Worm (Caenorhabditis elegans) whole organism, young adult: ENCODE results near the gene Y66D12A.11.

Experiments
- B0019.2 ChIP-seq: fragments of 200-800 bp; sonication (Bioruptor generic); conservative IDR thresholded peaks from 2 replicates; pipeline ENCODE4 v1.3.6; 2022; ENCODE audit warnings: missing genetic modification reagents, missing genetic modification characterization, missing compliant biosample characterization
- B0035.1 ChIP-seq: sonication (generic microtip); optimal IDR thresholded peaks from 2 replicates; lab custom pipeline; 2016; ENCODE audit warnings: missing genetic modification characterization, mild to moderate bottlenecking, missing compliant biosample characterization, missing genotype, missing genetic modification reagents
- C17E4.6 ChIP-seq: fragments of 200-800 bp; sonication (Bioruptor generic); IDR thresholded peaks from 2 replicates; pipeline ENCODE4 v1.3.6; 2022; ENCODE audit warnings: missing genetic modification reagents, missing genetic modification characterization, missing compliant biosample characterization
- F37B4.10 ChIP-seq: fragments of 200-800 bp; sonication (Bioruptor generic); IDR thresholded peaks from 2 replicates; pipeline ENCODE4 v1.3.6; 2022; ENCODE audit warnings: missing genetic modification characterization, missing compliant biosample characterization
- F52B5.7 ChIP-seq: sonication (generic microtip); optimal IDR thresholded peaks from 2 replicates; lab custom pipeline; 2016; ENCODE audit warnings: mild to moderate bottlenecking, missing genetic modification characterization, missing compliant biosample characterization
- F55B11.4 ChIP-seq: sonication (generic microtip); optimal IDR thresholded peaks from 2 replicates; lab custom pipeline; 2016; ENCODE audit warnings: missing compliant biosample characterization, missing genetic modification characterization, borderline replicate concordance; ENCODE audit not compliant: insufficient read depth
- F57A8.1 ChIP-seq: fragments of 200-800 bp; sonication (Bioruptor generic); optimal IDR thresholded peaks from 2 replicates; lab custom pipeline; 2018; ENCODE audit warnings: mild to moderate bottlenecking, missing genetic modification characterization, moderate library complexity, missing compliant biosample characterization
- K11D2.4 ChIP-seq: fragments of 200-800 bp; sonication (Bioruptor generic); IDR thresholded peaks from 2 replicates; pipeline ENCODE4 v1.3.6; 2022; ENCODE audit warnings: missing genetic modification reagents, missing genetic modification characterization, missing compliant biosample characterization
- akir-1 ChIP-seq: fragments of 200-800 bp; sonication (Bioruptor generic); optimal IDR thresholded peaks from 2 replicates; lab custom pipeline; 2018; ENCODE audit warnings: mild to moderate bottlenecking, missing genetic modification characterization, moderate library complexity, missing compliant biosample characterization
- cebp-1 ChIP-seq, 2 experiments: fragments of 200-800 bp in 1 of 2; sonication (Bioruptor generic) in 1 of 2; sonication (generic microtip) in 1 of 2; IDR thresholded peaks in 1 of 2; optimal IDR thresholded peaks in 1 of 2; 2 replicates each; pipeline versions ENCODE4 v1.3.6 to Lab custom; 2017 to 2022; ENCODE audit warnings: missing compliant biosample characterization in 2 of 2, missing genetic modification characterization in 2 of 2, mild to moderate bottlenecking in 1 of 2, missing genetic modification reagents in 1 of 2, moderate library complexity in 1 of 2
- cebp-2 ChIP-seq: fragments of 200-800 bp; sonication (Bioruptor generic); IDR thresholded peaks from 2 replicates; pipeline ENCODE4 v1.3.6; 2022; ENCODE audit warnings: missing genetic modification characterization, missing compliant biosample characterization
- ceh-40 ChIP-seq: fragments of 200-800 bp; sonication (Bioruptor generic); IDR thresholded peaks from 2 replicates; pipeline ENCODE4 v1.3.6; 2022; ENCODE audit warnings: missing genetic modification characterization, missing compliant biosample characterization
- ceh-58 ChIP-seq: fragments of 200-800 bp; sonication (Bioruptor generic); IDR thresholded peaks from 2 replicates; pipeline ENCODE4 v1.3.6; 2022; ENCODE audit warnings: missing genetic modification characterization, missing compliant biosample characterization
- die-1 ChIP-seq: sonication (generic microtip); optimal IDR thresholded peaks from 2 replicates; lab custom pipeline; 2016; ENCODE audit warnings: missing genotype, mild to moderate bottlenecking, missing genetic modification characterization, missing compliant biosample characterization
- efl-1 ChIP-seq: fragments of 150-350 bp; optimal IDR thresholded peaks from 2 replicates; lab custom pipeline; 2014; ENCODE audit warnings: missing biosample characterization, missing genetic modification reagents, missing genetic modification characterization
- gei-17 ChIP-seq: fragments of 200-800 bp; sonication (Bioruptor generic); optimal IDR thresholded peaks from 2 replicates; lab custom pipeline; 2018; ENCODE audit warnings: mild to moderate bottlenecking, missing genetic modification characterization, missing compliant biosample characterization
- hsf-1 ChIP-seq: fragments of 200-800 bp; sonication (Bioruptor generic); IDR thresholded peaks from 2 replicates; pipeline ENCODE4 v1.3.6; 2022; ENCODE audit warnings: missing genetic modification reagents, missing genetic modification characterization, missing compliant biosample characterization
- lin-54 ChIP-seq: fragments of 200-800 bp; sonication (Bioruptor generic); optimal IDR thresholded peaks from 2 replicates; lab custom pipeline; 2018; ENCODE audit warnings: mild to moderate bottlenecking, missing genetic modification characterization, missing compliant biosample characterization
- lir-1 ChIP-seq: fragments of 200-800 bp; sonication (Bioruptor generic); conservative IDR thresholded peaks from 2 replicates; pipeline ENCODE4 v1.3.6; 2022; ENCODE audit warnings: missing genetic modification reagents, missing genetic modification characterization, missing compliant biosample characterization
- madf-6 ChIP-seq: fragments of 200-800 bp; sonication (Bioruptor generic); IDR thresholded peaks from 2 replicates; pipeline ENCODE4 v1.3.6; 2022; ENCODE audit warnings: missing genetic modification reagents, missing genetic modification characterization, missing compliant biosample characterization
- mes-4 ChIP-seq: sonication (generic microtip); optimal IDR thresholded peaks from 2 replicates; lab custom pipeline; 2016; ENCODE audit warnings: missing genotype, missing genetic modification characterization, missing compliant biosample characterization
- nfya-1 ChIP-seq: sonication (generic microtip); optimal IDR thresholded peaks from 2 replicates; lab custom pipeline; 2017; ENCODE audit warnings: antibody characterized with exemption, missing compliant biosample characterization, missing genetic modification characterization, borderline replicate concordance; ENCODE audit not compliant: insufficient read depth
- nfya-2 ChIP-seq: fragments of 200-800 bp; sonication (Bioruptor generic); IDR thresholded peaks from 2 replicates; pipeline ENCODE4 v1.3.6; 2022; ENCODE audit warnings: missing genetic modification reagents, missing genetic modification characterization, missing compliant biosample characterization
- nfyb-1 ChIP-seq: fragments of 200-800 bp; sonication (Bioruptor generic); IDR thresholded peaks from 2 replicates; pipeline ENCODE4 v1.3.6; 2022; ENCODE audit warnings: missing genetic modification reagents, missing genetic modification characterization, missing compliant biosample characterization
- nhr-27 ChIP-seq: fragments of 200-800 bp; sonication (Bioruptor generic); optimal IDR thresholded peaks from 2 replicates; lab custom pipeline; 2018; ENCODE audit warnings: mild to moderate bottlenecking, missing genetic modification characterization, moderate library complexity, missing compliant biosample characterization
- nhr-80 ChIP-seq: sonication (generic microtip); optimal IDR thresholded peaks from 2 replicates; lab custom pipeline; 2016; ENCODE audit warnings: missing genetic modification characterization, missing compliant biosample characterization
- repo-1 ChIP-seq: sonication (generic microtip); optimal IDR thresholded peaks from 2 replicates; lab custom pipeline; 2017; ENCODE audit warnings: mild to moderate bottlenecking, missing genetic modification characterization, missing compliant biosample characterization
- rpc-1 ChIP-seq, 2 experiments: fragments of 150-350 bp in 1 of 2; sonication (generic microtip) in 1 of 2; optimal IDR thresholded peaks; 2 replicates each; lab custom pipeline; 2014 to 2018; ENCODE audit warnings: missing biosample characterization in 1 of 2, missing genetic modification characterization in 1 of 2, missing genetic modification reagents in 1 of 2, missing genotype in 1 of 2
- sdz-38 ChIP-seq: sonication (generic microtip); optimal IDR thresholded peaks from 2 replicates; lab custom pipeline; 2016; ENCODE audit warnings: missing genotype, missing genetic modification characterization, missing compliant biosample characterization
- snpc-1.1 ChIP-seq: sonication (generic microtip); optimal IDR thresholded peaks from 2 replicates; lab custom pipeline; 2017; ENCODE audit warnings: missing genetic modification characterization, mild to moderate bottlenecking, missing compliant biosample characterization, antibody characterized with exemption, moderate library complexity, missing genotype, missing genetic modification reagents; ENCODE audit not compliant: insufficient read depth
- snpc-4 ChIP-seq, 5 experiments: fragments of 150-350 bp in 1 of 5; sonication (generic microtip) in 4 of 5; optimal IDR thresholded peaks; 2 replicates each; lab custom pipeline; 2014 to 2018; ENCODE audit warnings: missing genetic modification characterization in 5 of 5, missing biosample characterization in 3 of 5, antibody characterized with exemption in 2 of 5, mild to moderate bottlenecking in 2 of 5, missing compliant biosample characterization in 2 of 5, missing genotype in 2 of 5, moderate library complexity in 2 of 5, missing genetic modification reagents in 1 of 5
- tbx-9 ChIP-seq: sonication (generic microtip); optimal IDR thresholded peaks from 2 replicates; lab custom pipeline; 2016; ENCODE audit warnings: borderline replicate concordance, missing genetic modification characterization, inconsistent platforms, missing compliant biosample characterization
- ztf-6 ChIP-seq: fragments of 200-800 bp; sonication (Bioruptor generic); IDR thresholded peaks from 2 replicates; pipeline ENCODE4 v1.3.6; 2022; ENCODE audit warnings: missing genetic modification reagents, missing genetic modification characterization, missing compliant biosample characterization

Gene Y66D12A.11

DNA sequence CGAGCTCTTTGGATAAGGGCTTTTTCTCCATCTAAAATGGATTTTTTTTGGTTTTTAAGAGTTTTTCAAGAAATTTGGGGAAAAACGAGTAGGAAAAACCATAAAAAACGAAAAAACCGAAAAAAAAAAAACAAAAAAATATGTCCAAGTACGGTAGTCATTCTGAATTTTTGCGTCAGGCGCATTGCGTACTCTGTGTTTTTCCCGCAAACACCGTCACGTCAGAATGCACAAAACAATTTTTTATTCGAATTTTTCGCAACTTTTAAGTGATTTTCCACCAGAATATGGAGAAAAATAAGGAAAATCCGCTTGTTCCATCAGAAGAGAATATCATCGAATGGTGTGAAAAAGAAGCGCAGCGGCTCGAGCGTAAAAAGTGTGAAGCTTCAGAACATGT, 18.1 kb downstream of the Y66D12A.11 start, which contains the start of the genes Y66D12A.6 and ceh-92 (continued):
- TF ChIP-seq B0035.1 = no peak
- peak; percentile 56 for TF ChIP-seq lin-54 (GFP tag; lab: Kevin White, UChicago)
- peak; percentile 64 for TF ChIP-seq madf-6 (GFP tag; lab: Robert Waterston, UW)
- no peak for TF ChIP-seq K11D2.4 (GFP tag; lab: Robert Waterston, UW)
- peak; percentile 14; the same call in 1 of the 2 replicates for TF ChIP-seq B0019.2 (GFP tag; lab: Robert Waterston, UW)
- peak; percentile 50 for TF ChIP-seq efl-1 (GFP tag; lab: Kevin White, UChicago)
- peak; percentile 0 for TF ChIP-seq snpc-1.1 (tag; lab: Kevin White, UChicago)

DNA sequence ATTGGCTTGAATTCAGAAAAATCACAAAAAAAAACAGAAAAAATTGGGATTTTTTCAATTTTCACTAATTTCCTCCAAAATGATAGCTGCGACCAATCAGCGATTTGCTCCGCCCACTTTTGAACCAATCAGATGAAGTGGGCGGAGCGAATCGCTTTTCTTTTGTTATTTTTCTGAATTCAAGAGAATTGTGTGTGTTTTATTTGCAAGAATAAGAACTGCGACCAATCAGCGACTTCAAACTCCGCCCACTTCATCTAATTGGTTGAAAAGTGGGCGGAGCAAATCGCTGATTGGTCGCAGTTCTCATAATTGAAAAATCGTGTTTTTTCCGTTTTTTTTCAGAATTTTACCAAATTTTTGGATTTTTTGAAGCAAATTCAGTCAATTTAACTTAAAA, 19.3 kb downstream of the Y66D12A.11 start:
- no peak for TF ChIP-seq nhr-27 (tag; lab: Kevin White, UChicago)
- no peak for TF ChIP-seq rpc-1 (optimal IDR thresholded peaks at IDR 0.05; lab: Kevin White, UChicago)
- TF ChIP-seq rpc-1 (tag; optimal IDR thresholded peaks at IDR 0.05; lab: Kevin White, UChicago) = no peak
- TF ChIP-seq lin-54 (GFP tag; lab: Kevin White, UChicago) = no peak
- TF ChIP-seq nfyb-1 (GFP tag; lab: Robert Waterston, UW) = peak; percentile 64; the same call in 1 of the 2 replicates
- TF ChIP-seq ztf-6 = no peak
- no peak for TF ChIP-seq F52B5.7 (tag; lab: Kevin White, UChicago)
- TF ChIP-seq gei-17 = no peak
- no peak for TF ChIP-seq snpc-4 (GFP tag; optimal IDR thresholded peaks at IDR 0.05; lab: Kevin White, UChicago)
- no peak for TF ChIP-seq snpc-4 (tag; optimal IDR thresholded peaks at IDR 0.05; lab: Kevin White, UChicago)
- no peak for TF ChIP-seq lir-1 (GFP tag; lab: Robert Waterston, UW)

DNA sequence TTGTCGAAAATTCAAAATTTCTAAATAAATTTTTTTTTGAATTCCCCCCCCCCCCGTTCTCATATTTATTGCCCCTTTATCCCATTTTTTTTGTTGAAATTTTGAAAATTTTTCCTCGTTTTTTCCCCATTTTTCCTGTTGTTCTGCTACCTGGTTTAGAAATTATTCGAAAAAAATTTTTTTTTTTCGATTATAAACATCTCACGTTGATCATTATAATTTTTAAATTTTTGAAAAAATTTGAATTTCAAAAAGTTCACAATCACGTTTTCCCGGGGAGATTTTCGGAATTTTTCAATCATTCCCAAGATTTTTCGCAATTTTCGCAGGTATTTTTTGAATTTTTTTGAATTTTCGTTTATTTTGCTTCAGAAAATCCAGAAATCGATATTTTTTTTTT, 25.6 kb downstream of the Y66D12A.11 start, which contains the start of gene Y66D12A.3:
Gene Y66D12A.3, plus strand, starts transcription at position 301 of the 400 bp plus-strand sequence.
- no peak for TF ChIP-seq C17E4.6 (GFP tag; lab: Robert Waterston, UW)
- no peak for TF ChIP-seq tbx-9 (tag; lab: Kevin White, UChicago)
- TF ChIP-seq ceh-58 (GFP tag; lab: Robert Waterston, UW) = no peak
- no peak for TF ChIP-seq snpc-1.1 (tag; lab: Kevin White, UChicago)
- TF ChIP-seq nfya-1 (tag; lab: Kevin White, UChicago) = no peak
- no peak for TF ChIP-seq F37B4.10
- no peak for TF ChIP-seq repo-1
- TF ChIP-seq nhr-80 (tag; lab: Kevin White, UChicago) = no peak
- TF ChIP-seq die-1 = no peak
- no peak for TF ChIP-seq cebp-1 (GFP tag; IDR thresholded peaks at IDR 0.05; lab: Robert Waterston, UW)
- no peak for TF ChIP-seq cebp-1 (tag; optimal IDR thresholded peaks at IDR 0.05; lab: Kevin White, UChicago)
- no peak for TF ChIP-seq akir-1
- TF ChIP-seq nfya-2 (GFP tag; lab: Robert Waterston, UW) = no peak
- no peak for TF ChIP-seq hsf-1 (GFP tag; lab: Robert Waterston, UW)
- no peak for TF ChIP-seq F55B11.4 (tag; lab: Kevin White, UChicago)
- no peak for TF ChIP-seq cebp-2 (GFP tag; lab: Robert Waterston, UW)
- TF ChIP-seq mes-4 = no peak
- no peak for TF ChIP-seq sdz-38 (tag; lab: Kevin White, UChicago)
- no peak for TF ChIP-seq F57A8.1 (GFP tag; lab: Kevin White, UChicago)
- TF ChIP-seq ceh-40 = no peak
